Worm (Caenorhabditis elegans) whole organism, young adult: Measurements from ENCODE around the gene D1044.6.

Experiments used
- ama-1 ChIP-seq, 3 experiments: fragments of 150-350 bp in 1 of 3; sonication (generic microtip) in 2 of 3; optimal IDR thresholded peaks; 2 replicates each; lab custom pipeline; 2014 to 2018; ENCODE audit warnings: missing biosample characterization in 2 of 3, missing genetic modification characterization in 2 of 3, missing genetic modification reagents in 2 of 3
- dpl-1 ChIP-seq: fragments of 150-350 bp; optimal IDR thresholded peaks from 2 replicates; lab custom pipeline; 2014; ENCODE audit warnings: missing biosample characterization, missing genetic modification reagents, missing genetic modification characterization
- gei-17 ChIP-seq: fragments of 200-800 bp; sonication (Bioruptor generic); optimal IDR thresholded peaks from 2 replicates; lab custom pipeline; 2018; ENCODE audit warnings: mild to moderate bottlenecking, missing genetic modification characterization, missing compliant biosample characterization
- lin-54 ChIP-seq: fragments of 200-800 bp; sonication (Bioruptor generic); optimal IDR thresholded peaks from 2 replicates; lab custom pipeline; 2018; ENCODE audit warnings: mild to moderate bottlenecking, missing genetic modification characterization, missing compliant biosample characterization
- snpc-3.4 ChIP-seq: sonication (generic microtip); optimal IDR thresholded peaks from 2 replicates; lab custom pipeline; 2017; ENCODE audit warnings: missing genetic modification characterization, mild to moderate bottlenecking, missing compliant biosample characterization, antibody characterized with exemption, moderate library complexity, missing genotype, missing genetic modification reagents
- unc-130 ChIP-seq: sonication (generic microtip); optimal IDR thresholded peaks from 2 replicates; lab custom pipeline; 2016; ENCODE audit warnings: missing genetic modification reagents, missing genetic modification characterization, missing compliant biosample characterization
- ztf-6 ChIP-seq: fragments of 200-800 bp; sonication (Bioruptor generic); IDR thresholded peaks from 2 replicates; pipeline ENCODE4 v1.3.6; 2022; ENCODE audit warnings: missing genetic modification reagents, missing genetic modification characterization, missing compliant biosample characterization

- TF ChIP-seq ama-1 (optimal IDR thresholded peaks at IDR 0.05; lab: Kevin White, UChicago) = no peak
- no peak for TF ChIP-seq ama-1 (GFP tag; optimal IDR thresholded peaks at IDR 0.05; lab: Kevin White, UChicago)
- no peak for TF ChIP-seq dpl-1
- no peak for TF ChIP-seq ztf-6 (GFP tag; lab: Robert Waterston, UW)
- TF ChIP-seq unc-130 (GFP tag; lab: Kevin White, UChicago) = no peak
- no peak for TF ChIP-seq snpc-3.4
- no peak for TF ChIP-seq lin-54
- no peak for TF ChIP-seq gei-17 (GFP tag; lab: Kevin White, UChicago)
These were observed 23.5 kb upstream of the D1044.6 start for ce11 chrIII:5566496-5566895.
